Worm (Caenorhabditis elegans) whole organism, L2 larva: ENCODE measurements around the gene acl-8.
A peak's percentile ranks its signal among the peaks of the same experiment; 100 is the strongest.

Experiments used
- F13H6.1 ChIP-seq: sonication (generic microtip); optimal IDR thresholded peaks from 2 replicates; lab custom pipeline; 2016; ENCODE audit warnings: missing genetic modification characterization, missing compliant biosample characterization
- R02D3.7 ChIP-seq: fragments of 150-350 bp; optimal IDR thresholded peaks from 2 replicates; lab custom pipeline; 2014; ENCODE audit warnings: missing biosample characterization, missing genetic modification characterization
- ZK546.5 ChIP-seq: sonication (generic microtip); optimal IDR thresholded peaks from 2 replicates; lab custom pipeline; 2017; ENCODE audit warnings: missing biosample characterization, missing genetic modification characterization
- ceh-16 ChIP-seq: fragments of 150-350 bp; optimal IDR thresholded peaks from 2 replicates; lab custom pipeline; 2014; ENCODE audit warnings: missing biosample characterization, missing genetic modification characterization
- mab-5 ChIP-seq: fragments of 150-350 bp; optimal IDR thresholded peaks from 2 replicates; lab custom pipeline; 2014; ENCODE audit warnings: missing biosample characterization, missing genetic modification characterization
- mdl-1 ChIP-seq, 2 experiments: fragments of 150-350 bp in 1 of 2; sonication (generic microtip) in 1 of 2; optimal IDR thresholded peaks; 2 replicates each; lab custom pipeline; 2017; ENCODE audit warnings: missing biosample characterization in 2 of 2, missing genetic modification characterization in 2 of 2
- nhr-11 ChIP-seq: fragments of 150-350 bp; optimal IDR thresholded peaks from 2 replicates; lab custom pipeline; 2014; ENCODE audit warnings: missing biosample characterization, missing genetic modification characterization
- nhr-12 ChIP-seq: fragments of 150-350 bp; optimal IDR thresholded peaks from 2 replicates; lab custom pipeline; 2014; ENCODE audit warnings: missing biosample characterization, missing genetic modification characterization
- nhr-237 ChIP-seq: fragments of 150-350 bp; optimal IDR thresholded peaks from 2 replicates; lab custom pipeline; 2014; ENCODE audit warnings: missing biosample characterization, missing genetic modification characterization
- nhr-6 ChIP-seq: fragments of 150-350 bp; optimal IDR thresholded peaks from 2 replicates; lab custom pipeline; 2014; ENCODE audit warnings: missing biosample characterization, missing genetic modification characterization
- nhr-77 ChIP-seq: fragments of 150-350 bp; optimal IDR thresholded peaks from 2 replicates; lab custom pipeline; 2014; ENCODE audit warnings: missing biosample characterization, missing genetic modification characterization
- ztf-4 ChIP-seq: fragments of 150-350 bp; optimal IDR thresholded peaks from 2 replicates; lab custom pipeline; 2014; ENCODE audit warnings: missing biosample characterization, missing genetic modification characterization

ce11 chrV:6427433-6427832, 23.2 kb upstream of the acl-8 start:
- TF ChIP-seq F13H6.1 (tag; lab: Kevin White, UChicago): peak; percentile 65
- TF ChIP-seq ZK546.5 (tag; lab: Kevin White, UChicago): no peak
- no peak for TF ChIP-seq R02D3.7 (tag; lab: Kevin White, UChicago)
- no peak for TF ChIP-seq ceh-16
- TF ChIP-seq nhr-237 (tag; lab: Kevin White, UChicago): no peak
- no peak for TF ChIP-seq mab-5 (tag; lab: Kevin White, UChicago)
- no peak for TF ChIP-seq nhr-11 (tag; lab: Kevin White, UChicago)
- TF ChIP-seq ztf-4 (tag; lab: Kevin White, UChicago): no peak
- peak; percentile 4 for TF ChIP-seq nhr-6 (tag; lab: Kevin White, UChicago)
- no peak for TF ChIP-seq nhr-77 (tag; lab: Kevin White, UChicago)
- TF ChIP-seq nhr-12 (tag; lab: Kevin White, UChicago): no peak
- no peak for TF ChIP-seq mdl-1 (tag; optimal IDR thresholded peaks at IDR 0.05; lab: Kevin White, UChicago)
